Worm (Caenorhabditis elegans) whole organism, L1 larva: ENCODE data around the gene F01E11.3.
A peak's percentile ranks its signal among the peaks of the same experiment; 100 is the strongest.

Experiments
- C16A3.4 ChIP-seq: fragments of 150-350 bp; optimal IDR thresholded peaks from 2 replicates; lab custom pipeline; 2014; ENCODE audit warnings: missing biosample characterization, missing genetic modification characterization
- C34B4.2 ChIP-seq: sonication (generic microtip); optimal IDR thresholded peaks from 2 replicates; lab custom pipeline; 2017; ENCODE audit warnings: mild to moderate bottlenecking, missing genetic modification characterization, missing compliant biosample characterization
- F16B12.6 ChIP-seq: fragments of 150-350 bp; optimal IDR thresholded peaks from 2 replicates; lab custom pipeline; 2014; ENCODE audit warnings: missing biosample characterization, missing genetic modification characterization
- Y116A8C.19 ChIP-seq: sonication (generic microtip); optimal IDR thresholded peaks from 2 replicates; lab custom pipeline; 2016; ENCODE audit warnings: missing compliant biosample characterization, missing genetic modification characterization, borderline replicate concordance
- aha-1 ChIP-seq: fragments of 150-350 bp; optimal IDR thresholded peaks from 2 replicates; lab custom pipeline; 2014; ENCODE audit warnings: missing biosample characterization, missing genetic modification characterization
- ama-1 ChIP-seq: fragments of 150-350 bp; optimal IDR thresholded peaks from 2 replicates; lab custom pipeline; 2014
- blmp-1 ChIP-seq: fragments of 150-350 bp; optimal IDR thresholded peaks from 2 replicates; lab custom pipeline; 2014; ENCODE audit warnings: missing biosample characterization, missing genetic modification characterization
- ceh-63 ChIP-seq: fragments of 200-800 bp; sonication (Bioruptor generic); optimal IDR thresholded peaks from 2 replicates; lab custom pipeline; 2018; ENCODE audit warnings: mild to moderate bottlenecking, missing genetic modification characterization, missing compliant biosample characterization
- ceh-8 ChIP-seq: fragments of 200-800 bp; sonication (Bioruptor generic); optimal IDR thresholded peaks from 2 replicates; lab custom pipeline; 2018; ENCODE audit warnings: mild to moderate bottlenecking, missing genetic modification characterization, moderate library complexity, missing compliant biosample characterization
- ceh-82 ChIP-seq, 3 experiments: fragments of 150-350 bp in 1 of 3; sonication (generic microtip) in 2 of 3; optimal IDR thresholded peaks; 2 replicates each; lab custom pipeline; 2014 to 2017; ENCODE audit warnings: missing biosample characterization in 3 of 3, missing genetic modification characterization in 3 of 3
- ceh-88 ChIP-seq: fragments of 200-800 bp; sonication (Bioruptor generic); IDR thresholded peaks from 2 replicates; pipeline ENCODE4 v1.3.6; 2022; ENCODE audit warnings: missing genetic modification characterization, missing compliant biosample characterization
- ceh-90 ChIP-seq: sonication (generic microtip); optimal IDR thresholded peaks from 2 replicates; lab custom pipeline; 2016; ENCODE audit warnings: missing genetic modification characterization, missing compliant biosample characterization
- dpl-1 ChIP-seq, 3 experiments: fragments of 150-350 bp in 2 of 3; sonication (generic microtip) in 1 of 3; optimal IDR thresholded peaks; 2 replicates each; lab custom pipeline; 2014 to 2017; ENCODE audit warnings: missing biosample characterization in 3 of 3, missing genetic modification characterization in 3 of 3, missing genetic modification reagents in 3 of 3
- dsc-1 ChIP-seq: sonication (generic microtip); optimal IDR thresholded peaks from 2 replicates; lab custom pipeline; 2016; ENCODE audit warnings: mild to moderate bottlenecking, missing genetic modification characterization, missing compliant biosample characterization
- efl-1 ChIP-seq, 4 experiments: fragments of 150-350 bp; optimal IDR thresholded peaks in 3 of 4; peaks in 1 of 4; 1 replicate in 1 of 4; 2 replicates in 3 of 4; lab custom pipeline; 2014; ENCODE audit warnings: missing biosample characterization in 2 of 4, missing genetic modification characterization in 2 of 4, missing genetic modification reagents in 2 of 4
- efl-3 ChIP-seq: fragments of 200-800 bp; sonication (Bioruptor generic); optimal IDR thresholded peaks from 2 replicates; lab custom pipeline; 2018; ENCODE audit warnings: mild to moderate bottlenecking, missing genetic modification characterization, missing compliant biosample characterization
- egl-13 ChIP-seq: sonication (generic microtip); optimal IDR thresholded peaks from 2 replicates; lab custom pipeline; 2016; ENCODE audit warnings: missing genotype, missing genetic modification reagents, missing genetic modification characterization, missing compliant biosample characterization
- egl-27 ChIP-seq, 2 experiments: fragments of 150-350 bp in 1 of 2; sonication (generic microtip); optimal IDR thresholded peaks; 3 replicates each; lab custom pipeline; 2017 to 2018; ENCODE audit warnings: missing biosample characterization in 2 of 2, missing genetic modification characterization in 2 of 2, missing genetic modification reagents in 2 of 2
- elt-2 ChIP-seq: sonication (generic microtip); optimal IDR thresholded peaks from 2 replicates; lab custom pipeline; 2016; ENCODE audit warnings: missing genetic modification characterization, mild to moderate bottlenecking, inconsistent platforms, missing compliant biosample characterization, missing genetic modification reagents
- fkh-4 ChIP-seq: sonication (generic microtip); optimal IDR thresholded peaks from 2 replicates; lab custom pipeline; 2016; ENCODE audit warnings: missing compliant biosample characterization, missing genetic modification characterization, borderline replicate concordance
- fos-1 ChIP-seq: fragments of 150-350 bp; optimal IDR thresholded peaks from 2 replicates; lab custom pipeline; 2014; ENCODE audit warnings: missing biosample characterization, missing genetic modification characterization
- grh-1 ChIP-seq: fragments of 200-800 bp; sonication (Bioruptor generic); IDR thresholded peaks from 2 replicates; pipeline ENCODE4 v1.3.6; 2022; ENCODE audit warnings: missing genetic modification reagents, missing genetic modification characterization, missing compliant biosample characterization
- irx-1 ChIP-seq: sonication (generic microtip); optimal IDR thresholded peaks from 2 replicates; lab custom pipeline; 2016; ENCODE audit warnings: missing genetic modification characterization, missing compliant biosample characterization
- isw-1 ChIP-seq: fragments of 200-800 bp; sonication (Bioruptor generic); IDR thresholded peaks from 2 replicates; pipeline ENCODE4 v1.3.6; 2022; ENCODE audit warnings: missing genetic modification characterization, missing compliant biosample characterization
- jun-1 ChIP-seq: fragments of 150-350 bp; optimal IDR thresholded peaks from 2 replicates; lab custom pipeline; 2014; ENCODE audit warnings: missing biosample characterization, missing genetic modification reagents, missing genetic modification characterization
- lin-35 ChIP-seq, 2 experiments: fragments of 150-350 bp; optimal IDR thresholded peaks; 2 replicates each; lab custom pipeline; 2014; ENCODE audit warnings: missing biosample characterization in 2 of 2, missing genetic modification characterization in 2 of 2, missing genetic modification reagents in 2 of 2
- lin-39 ChIP-seq: fragments of 150-350 bp; optimal IDR thresholded peaks from 2 replicates; lab custom pipeline; 2014; ENCODE audit warnings: missing biosample characterization, missing genetic modification reagents, missing genetic modification characterization
- nhr-11 ChIP-seq: fragments of 150-350 bp; optimal IDR thresholded peaks from 2 replicates; lab custom pipeline; 2014; ENCODE audit warnings: missing biosample characterization, missing genetic modification characterization
- nhr-19 ChIP-seq: fragments of 200-800 bp; sonication (Bioruptor generic); conservative IDR thresholded peaks from 2 replicates; pipeline ENCODE4 v1.3.6; 2022; ENCODE audit warnings: missing genetic modification characterization, missing compliant biosample characterization
- nhr-47 ChIP-seq: sonication (generic microtip); optimal IDR thresholded peaks from 2 replicates; lab custom pipeline; 2016; ENCODE audit warnings: mild to moderate bottlenecking, missing genetic modification characterization, moderate library complexity, missing compliant biosample characterization
- nhr-71 ChIP-seq: sonication (generic microtip); optimal IDR thresholded peaks from 2 replicates; lab custom pipeline; 2016; ENCODE audit warnings: mild to moderate bottlenecking, missing genetic modification characterization, moderate library complexity, missing compliant biosample characterization
- nhr-76 ChIP-seq: sonication (generic microtip); optimal IDR thresholded peaks from 2 replicates; lab custom pipeline; 2017; ENCODE audit warnings: missing biosample characterization, missing genetic modification characterization
- nhr-85 ChIP-seq: sonication (generic microtip); peaks from one replicate; lab custom pipeline; 2016; ENCODE audit warnings: missing genetic modification characterization, inconsistent platforms, missing compliant biosample characterization
- nhr-90 ChIP-seq: sonication (generic microtip); optimal IDR thresholded peaks from 2 replicates; lab custom pipeline; 2016; ENCODE audit warnings: mild to moderate bottlenecking, missing genetic modification characterization, missing compliant biosample characterization; ENCODE audit not compliant: poor library complexity
- pag-3 ChIP-seq: sonication (generic microtip); optimal IDR thresholded peaks from 2 replicates; lab custom pipeline; 2017; ENCODE audit warnings: missing genetic modification characterization, mild to moderate bottlenecking, missing compliant biosample characterization, antibody characterized with exemption, borderline replicate concordance; ENCODE audit not compliant: insufficient read depth
- pqm-1 ChIP-seq: sonication (generic microtip); optimal IDR thresholded peaks from 3 replicates; lab custom pipeline; 2017; ENCODE audit warnings: missing biosample characterization, missing genetic modification characterization
- rnt-1 ChIP-seq: sonication (generic microtip); optimal IDR thresholded peaks from 2 replicates; lab custom pipeline; 2016; ENCODE audit warnings: mild to moderate bottlenecking, missing genetic modification characterization, moderate library complexity, missing compliant biosample characterization
- skn-1 ChIP-seq: fragments of 150-350 bp; optimal IDR thresholded peaks from 2 replicates; lab custom pipeline; 2014; ENCODE audit warnings: missing biosample characterization, missing genetic modification characterization
- snpc-4 ChIP-seq: fragments of 150-350 bp; optimal IDR thresholded peaks from 2 replicates; lab custom pipeline; 2014; ENCODE audit warnings: missing biosample characterization, missing genetic modification characterization
- sup-37 ChIP-seq: fragments of 200-800 bp; sonication (Bioruptor generic); optimal IDR thresholded peaks from 2 replicates; lab custom pipeline; 2018; ENCODE audit warnings: mild to moderate bottlenecking, missing genetic modification characterization, missing compliant biosample characterization
- tbx-2 ChIP-seq: sonication (generic microtip); optimal IDR thresholded peaks from 2 replicates; lab custom pipeline; 2016; ENCODE audit warnings: missing genetic modification characterization, missing compliant biosample characterization
- unc-130 ChIP-seq: fragments of 150-350 bp; optimal IDR thresholded peaks from 2 replicates; lab custom pipeline; 2017; ENCODE audit warnings: missing biosample characterization, missing genetic modification characterization, inconsistent platforms
- unc-30 ChIP-seq: sonication (generic microtip); optimal IDR thresholded peaks from 2 replicates; lab custom pipeline; 2017; ENCODE audit warnings: missing biosample characterization, missing genetic modification characterization
- unc-62 ChIP-seq: fragments of 150-350 bp; optimal IDR thresholded peaks from 2 replicates; lab custom pipeline; 2014; ENCODE audit warnings: missing biosample characterization, missing genetic modification reagents, missing genetic modification characterization
- unc-86 ChIP-seq: sonication (generic microtip); optimal IDR thresholded peaks from 2 replicates; lab custom pipeline; 2016; ENCODE audit warnings: missing genetic modification characterization, missing compliant biosample characterization
- unc-98 ChIP-seq: fragments of 200-800 bp; sonication (Bioruptor generic); IDR thresholded peaks from 2 replicates; pipeline ENCODE4 v1.3.6; 2022; ENCODE audit warnings: missing genetic modification characterization, missing compliant biosample characterization
- zag-1 ChIP-seq: fragments of 150-350 bp; optimal IDR thresholded peaks from 2 replicates; lab custom pipeline; 2014; ENCODE audit warnings: missing biosample characterization, missing genetic modification characterization
- zip-4 ChIP-seq: fragments of 200-800 bp; sonication (Bioruptor generic); optimal IDR thresholded peaks from 2 replicates; lab custom pipeline; 2018; ENCODE audit warnings: mild to moderate bottlenecking, missing genetic modification characterization, moderate library complexity, missing compliant biosample characterization

F01E11.3 gene

DNA sequence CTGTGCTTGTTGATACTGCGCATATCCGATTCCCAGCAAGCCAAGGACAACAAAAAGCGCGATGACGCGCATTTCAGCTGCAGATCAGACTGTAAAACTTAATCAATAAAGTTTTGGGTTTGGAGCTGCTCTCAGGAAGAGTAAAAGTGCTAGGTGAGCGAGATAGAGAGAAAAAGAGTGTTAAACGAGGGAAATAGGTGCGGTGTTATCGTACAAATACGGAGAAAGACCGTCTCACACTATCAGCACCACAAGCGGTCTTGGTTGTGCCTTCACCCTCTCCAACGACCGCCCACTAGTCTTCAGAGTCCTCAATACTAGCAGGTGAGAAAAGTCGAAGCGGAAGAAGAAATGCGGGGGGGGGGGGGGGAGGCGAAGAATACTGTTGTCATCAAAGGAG, 38.6 kb upstream of the F01E11.3 start, which contains the start of gene F14B8.5:
Gene F14B8.5, minus strand, starts transcription at position 127 of the 400 bp plus-strand sequence.
- TF ChIP-seq ceh-88 (GFP tag; lab: Robert Waterston, UW): no peak
- no peak for TF ChIP-seq nhr-47
- TF ChIP-seq nhr-11 (tag; lab: Kevin White, UChicago): no peak
- TF ChIP-seq elt-2 (tag; lab: Kevin White, UChicago): peak; percentile 48
- TF ChIP-seq pag-3 (tag; lab: Kevin White, UChicago): no peak
- no peak for TF ChIP-seq egl-13 (tag; lab: Kevin White, UChicago)
- TF ChIP-seq nhr-90 (tag; lab: Kevin White, UChicago): no peak
- TF ChIP-seq skn-1 (tag; lab: Kevin White, UChicago): no peak
- TF ChIP-seq lin-35 (GFP tag; optimal IDR thresholded peaks at IDR 0.05; lab: Kevin White, UChicago): no peak
- peak; percentile 33 for TF ChIP-seq nhr-85 (tag; lab: Kevin White, UChicago)
- TF ChIP-seq tbx-2 (tag; lab: Kevin White, UChicago): no peak
- TF ChIP-seq snpc-4 (tag; lab: Kevin White, UChicago): no peak

DNA sequence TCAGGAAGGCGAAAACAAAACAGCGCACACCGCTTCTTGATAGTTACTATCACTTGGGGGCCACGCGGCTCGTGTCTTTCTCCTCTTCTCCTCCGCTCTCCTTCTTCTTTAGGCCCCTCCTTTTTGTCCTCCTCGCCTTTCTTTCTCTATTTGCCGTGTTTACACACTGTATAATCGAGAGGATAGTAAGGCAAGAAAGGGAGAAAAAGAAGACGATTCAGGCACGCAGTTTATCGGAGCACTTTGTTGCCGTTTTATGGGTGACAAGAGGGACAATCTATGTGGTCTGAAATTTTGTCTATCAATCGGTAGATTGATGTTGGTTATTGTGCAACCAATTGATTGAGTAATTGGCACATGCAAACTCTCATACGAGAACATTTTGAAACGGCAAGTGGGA, 35.0 kb upstream of the F01E11.3 start, which contains the start of gene F14B8.6:
Gene F14B8.6, minus strand, starts transcription at position 292 of the 400 bp plus-strand sequence.
- TF ChIP-seq ceh-90 (tag; lab: Kevin White, UChicago): no peak
- no peak for TF ChIP-seq fos-1 (tag; lab: Kevin White, UChicago)
- peak; percentile 68 for TF ChIP-seq elt-2 (tag; lab: Kevin White, UChicago)
- TF ChIP-seq unc-86 (tag; lab: Kevin White, UChicago): no peak
- peak in 1 of 2 experiments; percentile 33 for TF ChIP-seq lin-35 (GFP tag; optimal IDR thresholded peaks at IDR 0.05; lab: Kevin White, UChicago)
- TF ChIP-seq blmp-1: peak; percentile 18
- no peak for TF ChIP-seq lin-39
- TF ChIP-seq zip-4 (GFP tag; lab: Kevin White, UChicago): no peak
- TF ChIP-seq unc-98 (GFP tag; lab: Robert Waterston, UW): no peak

DNA sequence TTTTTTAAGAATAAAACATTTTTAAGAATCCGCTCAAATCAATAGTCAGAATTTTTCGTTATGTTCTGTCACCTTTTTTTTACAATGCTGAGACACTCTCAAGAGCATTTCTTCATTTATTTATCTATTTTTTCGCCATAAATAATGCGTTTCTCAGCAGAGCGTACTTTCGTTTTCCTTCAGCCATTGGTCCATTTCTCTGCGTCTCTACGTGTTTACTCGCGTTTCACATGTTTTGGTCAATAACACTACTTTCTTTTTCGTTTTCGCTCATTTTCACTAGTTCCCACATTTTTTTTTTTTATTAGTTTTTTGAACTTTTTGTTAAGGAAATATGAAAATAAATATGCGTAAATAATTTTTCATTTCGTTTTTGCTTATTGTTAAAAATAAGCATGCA, 32.7 kb upstream of the F01E11.3 start:
- TF ChIP-seq C34B4.2 (tag; lab: Kevin White, UChicago) (no peak), unc-62 (no peak), sup-37 (GFP tag; lab: Kevin White, UChicago) (no peak), unc-30 (tag; lab: Kevin White, UChicago) (no peak), ceh-63 (GFP tag; lab: Kevin White, UChicago) (no peak), zag-1 (no peak), lin-35 (GFP tag; optimal IDR thresholded peaks at IDR 0.05; lab: Kevin White, UChicago) (peak; percentile 42 to 64), nhr-76 (tag; lab: Kevin White, UChicago) (no peak), dsc-1 (tag; lab: Kevin White, UChicago) (no peak), fkh-4 (no peak), ama-1 (lab: Kevin White, UChicago) (no peak), irx-1 (tag; lab: Kevin White, UChicago) (no peak), egl-27 (tag; optimal IDR thresholded peaks at IDR 0.05; lab: Kevin White, UChicago) (no peak), nhr-71 (tag; lab: Kevin White, UChicago) (peak; percentile 59), rnt-1 (tag; lab: Kevin White, UChicago) (peak; percentile 11), efl-3 (GFP tag; lab: Kevin White, UChicago) (no peak), unc-98 (GFP tag; lab: Robert Waterston, UW) (no peak), blmp-1 (peak; percentile 100), C16A3.4 (tag; lab: Kevin White, UChicago) (peak; percentile 19), unc-130 (no peak), pqm-1 (no peak), efl-1 (optimal IDR thresholded peaks at IDR 0.05; lab: Kevin White, UChicago) (peak; percentile 12 to 27), efl-1 (GFP tag; optimal IDR thresholded peaks at IDR 0.05 in 1 of 2; lab: Kevin White, UChicago) (peak in 1 of 2 experiments; percentile 11), ceh-82 (tag; optimal IDR thresholded peaks at IDR 0.05; lab: Kevin White, UChicago) (peak in 1 of 3 experiments; percentile 11), isw-1 (GFP tag; lab: Robert Waterston, UW) (no peak), ceh-8 (GFP tag; lab: Kevin White, UChicago) (no peak), grh-1 (GFP tag; lab: Robert Waterston, UW) (no peak), aha-1 (no peak), nhr-19 (GFP tag; lab: Robert Waterston, UW) (0 out of 2 replicates have a peak, but pooled peaks have one; percentile 3), jun-1 (tag; lab: Kevin White, UChicago) (no peak), ceh-90 (tag; lab: Kevin White, UChicago) (no peak), Y116A8C.19 (tag; lab: Kevin White, UChicago) (no peak), F16B12.6 (no peak), fos-1 (tag; lab: Kevin White, UChicago) (peak; percentile 26), dpl-1 (GFP tag; optimal IDR thresholded peaks at IDR 0.05; lab: Kevin White, UChicago) (peak; percentile 2 to 34 (median 23))
